Worm (Caenorhabditis elegans): Measurements from ENCODE around the gene gasr-8.
A peak's percentile ranks its signal among the peaks of the same experiment; 100 is the strongest.

gasr-8 gene

DNA sequence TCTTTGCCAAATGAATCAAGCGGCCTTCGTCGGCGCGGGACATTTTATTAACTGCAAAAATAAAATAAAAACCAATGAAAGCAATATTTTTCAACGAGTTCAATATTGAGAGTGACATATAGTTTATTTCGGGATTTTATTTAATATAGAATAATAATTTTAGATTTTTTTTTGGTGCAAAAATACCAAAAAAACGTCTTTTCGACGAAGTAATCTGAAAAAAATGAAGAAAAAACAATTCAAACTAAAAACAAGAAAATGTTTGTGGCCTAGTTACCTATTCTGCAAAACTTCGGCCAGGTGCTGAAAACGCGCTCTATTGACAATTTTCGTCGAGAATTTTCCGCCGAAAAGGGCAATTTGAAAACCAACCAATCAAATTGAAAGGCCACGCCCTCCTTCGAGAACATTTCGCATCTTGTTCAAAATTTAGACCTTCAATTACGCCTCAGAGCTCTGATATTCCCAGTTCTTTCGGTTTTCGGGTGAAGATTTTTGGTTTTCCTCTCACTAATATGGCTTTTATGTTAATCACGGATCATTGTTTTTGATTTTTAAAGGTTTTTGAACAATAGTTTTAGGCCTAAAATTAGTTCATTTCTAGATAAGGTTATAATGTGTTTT is 3.4 kb upstream of the gasr-8 start, which contains the start of gene C47E8.4 (continued):
- TF ChIP-seq unc-62 (GFP tag; optimal IDR thresholded peaks at IDR 0.05) (peak; percentile 34), ekl-4 (GFP tag; IDR thresholded peaks at IDR 0.05) (peak; percentile 98), K12H6.12 (tag; optimal IDR thresholded peaks at IDR 0.05) (peak; percentile 96), nfya-2 (GFP tag; IDR thresholded peaks at IDR 0.05) (peak; percentile 99), athp-1 (tag; optimal IDR thresholded peaks at IDR 0.05) (peak; percentile 96), lsy-27 (tag; optimal IDR thresholded peaks at IDR 0.05; ENCODE audit: borderline replicate concordance, insufficient read depth) (no peak), snpc-4 (GFP tag; optimal IDR thresholded peaks at IDR 0.05) (peak; percentile 71), snpc-4 (tag; optimal IDR thresholded peaks at IDR 0.05) (peak; percentile 69 to 92 (median 85)), tlf-1 (GFP tag; optimal IDR thresholded peaks at IDR 0.05) (peak; percentile 98), zim-3 (tag; optimal IDR thresholded peaks at IDR 0.05) (peak; percentile 76), bed-1 (GFP tag; IDR thresholded peaks at IDR 0.05) (0 out of 2 replicates have a peak, but pooled peaks have one; percentile 43), ztf-28 (GFP tag; IDR thresholded peaks at IDR 0.05) (peak; percentile 94), zfh-2 (GFP tag; conservative IDR thresholded peaks at IDR 0.05) (no peak), lsl-1 (GFP tag; optimal IDR thresholded peaks at IDR 0.05) (peak; percentile 76), madf-3 (GFP tag; IDR thresholded peaks at IDR 0.05) (peak; percentile 95), ceh-100 (GFP tag; IDR thresholded peaks at IDR 0.05) (peak; percentile 86), C17E4.6 (GFP tag; IDR thresholded peaks at IDR 0.05) (peak; percentile 89), ztf-25 (GFP tag; IDR thresholded peaks at IDR 0.05) (0 out of 2 replicates have a peak, but pooled peaks have one; percentile 80), fkh-3 (tag; optimal IDR thresholded peaks at IDR 0.05) (no peak), ceh-58 (GFP tag; IDR thresholded peaks at IDR 0.05) (0 out of 2 replicates have a peak, but pooled peaks have one; percentile 79), aptf-3 (GFP tag; IDR thresholded peaks at IDR 0.05) (peak; percentile 75; the same call in 1 of the 2 replicates), atf-7 (tag; optimal IDR thresholded peaks at IDR 0.05) (peak; percentile 94), ceh-79 (tag; optimal IDR thresholded peaks at IDR 0.05) (peak; percentile 87), aptf-2 (GFP tag; conservative IDR thresholded peaks at IDR 0.05) (peak; percentile 68), xnd-1 (tag; optimal IDR thresholded peaks at IDR 0.05) (peak; percentile 75), nhr-179 (tag; optimal IDR thresholded peaks at IDR 0.05) (no peak), let-607 (tag; optimal IDR thresholded peaks at IDR 0.05) (peak; percentile 31 to 92), F55B11.4 (tag; optimal IDR thresholded peaks at IDR 0.05; ENCODE audit: borderline replicate concordance, insufficient read depth) (no peak), F22D6.2 (tag; optimal IDR thresholded peaks at IDR 0.05) (peak; percentile 88), akir-1 (GFP tag; optimal IDR thresholded peaks at IDR 0.05) (peak; percentile 84), efl-1 (GFP tag; optimal IDR thresholded peaks at IDR 0.05) (peak; percentile 66), madf-8 (GFP tag; conservative IDR thresholded peaks at IDR 0.05) (peak; percentile 81), F57C9.4 (tag; optimal IDR thresholded peaks at IDR 0.05) (peak; percentile 57), egrh-3 (GFP tag; IDR thresholded peaks at IDR 0.05) (peak; percentile 34; the same call in 1 of the 2 replicates), dpff-1 (tag; optimal IDR thresholded peaks at IDR 0.05) (peak; percentile 46), T07F8.4 (tag; optimal IDR thresholded peaks at IDR 0.05) (peak; percentile 44), F33H1.4 (GFP tag; IDR thresholded peaks at IDR 0.05) (peak; percentile 82), ama-1 (optimal IDR thresholded peaks at IDR 0.05) (peak; percentile 53), ama-1 (GFP tag; optimal IDR thresholded peaks at IDR 0.05) (no peak), F49E8.2 (tag; optimal IDR thresholded peaks at IDR 0.05; ENCODE audit: insufficient read depth) (peak; percentile 89), lin-40 (tag; optimal IDR thresholded peaks at IDR 0.05) (peak; percentile 98), F39B2.1 (GFP tag; IDR thresholded peaks at IDR 0.05) (peak; percentile 80; the same call in 1 of the 2 replicates), D2030.7 (GFP tag; IDR thresholded peaks at IDR 0.05) (peak; percentile 93), ets-4 (GFP tag; optimal IDR thresholded peaks at IDR 0.05) (no peak), attf-3 (GFP tag; conservative IDR thresholded peaks at IDR 0.05) (peak; percentile 81), gei-17 (GFP tag; optimal IDR thresholded peaks at IDR 0.05) (peak; percentile 69), snpc-1.1 (tag; optimal IDR thresholded peaks at IDR 0.05; ENCODE audit: insufficient read depth) (peak; percentile 32)
